Fruit fly (Drosophila melanogaster): Measurements from ENCODE around the gene CG44532.

The CG44532 gene

dm6 chrX:9141219-9141618, 20.7 kb upstream of the CG44532 start (continued):
- TF ChIP-seq Bdp1 (GFP tag; optimal IDR thresholded peaks at IDR 0.05) = peak; percentile 22
- TF ChIP-seq inv (GFP tag; IDR thresholded peaks at IDR 0.05; ENCODE audit: partially characterized antibody) = no peak
- no peak for TF ChIP-seq Max (GFP tag; optimal IDR thresholded peaks at IDR 0.05)
- no peak for TF ChIP-seq mld (GFP tag; IDR thresholded peaks at IDR 0.05; ENCODE audit: partially characterized antibody)
- TF ChIP-seq CG2875 (GFP tag; optimal IDR thresholded peaks at IDR 0.05) = no peak
- TF ChIP-seq zfh1 (GFP tag; IDR thresholded peaks at IDR 0.05) = peak; percentile 92
- peak; percentile 78 for TF ChIP-seq CG12219 (GFP tag; optimal IDR thresholded peaks at IDR 0.05)
- peak; percentile 53 for TF ChIP-seq CG12299 (tag; optimal IDR thresholded peaks at IDR 0.05)
- peak; percentile 74 for TF ChIP-seq ap (GFP tag; IDR thresholded peaks at IDR 0.05)
- no peak for TF ChIP-seq hth (optimal IDR thresholded peaks at IDR 0.05)
- no peak for TF ChIP-seq HmgD (GFP tag; optimal IDR thresholded peaks at IDR 0.05)
- TF ChIP-seq exex (tag; optimal IDR thresholded peaks at IDR 0.05) = no peak
- TF ChIP-seq pb (GFP tag; optimal IDR thresholded peaks at IDR 0.05) = peak; percentile 72
- TF ChIP-seq ham (GFP tag; IDR thresholded peaks at IDR 0.05) = peak; percentile 55; the same call in 1 of the 2 replicates
- no peak for TF ChIP-seq CG1832 (GFP tag; optimal IDR thresholded peaks at IDR 0.05)
- peak; percentile 63; the same call in 2 of the 3 replicates for TF ChIP-seq CG2889 (GFP tag; IDR thresholded peaks at IDR 0.05)
- peak; percentile 56 for TF ChIP-seq fd64A (GFP tag; optimal IDR thresholded peaks at IDR 0.05)
- peak; percentile 22 for TF ChIP-seq run (tag; optimal IDR thresholded peaks at IDR 0.05)
- TF ChIP-seq CG30020 (tag; optimal IDR thresholded peaks at IDR 0.05) = peak; percentile 45
- peak; percentile 83 for TF ChIP-seq ttk (GFP tag; IDR thresholded peaks at IDR 0.05)
- TF ChIP-seq btn (GFP tag; optimal IDR thresholded peaks at IDR 0.05) = peak; percentile 45
- peak; percentile 63 for TF ChIP-seq CG1792 (GFP tag; optimal IDR thresholded peaks at IDR 0.05)
- TF ChIP-seq Tbp (GFP tag; optimal IDR thresholded peaks at IDR 0.05) = no peak
- TF ChIP-seq cad (GFP tag; optimal IDR thresholded peaks at IDR 0.05) = no peak
- TF ChIP-seq pnt (GFP tag; optimal IDR thresholded peaks at IDR 0.05) = peak; percentile 82
- TF ChIP-seq CG34376 (GFP tag; optimal IDR thresholded peaks at IDR 0.05) = peak; percentile 35
- no peak for TF ChIP-seq gro (GFP tag; optimal IDR thresholded peaks at IDR 0.05)
- peak; percentile 72 for TF ChIP-seq phol (tag; optimal IDR thresholded peaks at IDR 0.05)

dm6 chrX:9142224-9142802, 19.6 kb upstream of the CG44532 start, which contains the start of gene CG7065:
TSS of gene CG7065 (plus strand) at chrX:9142493.
- no peak for TF ChIP-seq CG1792 (GFP tag; optimal IDR thresholded peaks at IDR 0.05)
- TF ChIP-seq ATbp (GFP tag; optimal IDR thresholded peaks at IDR 0.05) = no peak
- TF ChIP-seq CG7357 (GFP tag; IDR thresholded peaks at IDR 0.05) = peak; percentile 29; the same call in 1 of the 3 replicates
- TF ChIP-seq MBD-R2 (GFP tag; IDR thresholded peaks at IDR 0.05) = peak; percentile 65
- TF ChIP-seq nerfin-2 (GFP tag; IDR thresholded peaks at IDR 0.05; ENCODE audit: partially characterized antibody) = 0 out of 2 replicates have a peak, but pooled peaks have one; percentile 38
- no peak for TF ChIP-seq ind (GFP tag; optimal IDR thresholded peaks at IDR 0.05)
- peak; percentile 69 for TF ChIP-seq sqz (GFP tag; optimal IDR thresholded peaks at IDR 0.05)
- peak; percentile 55 for TF ChIP-seq Dp (GFP tag; optimal IDR thresholded peaks at IDR 0.05)
- TF ChIP-seq Dll (GFP tag; IDR thresholded peaks at IDR 0.05; ENCODE audit: partially characterized antibody) = peak; percentile 68
- no peak for TF ChIP-seq gt (GFP tag; IDR thresholded peaks at IDR 0.05)
- no peak for TF ChIP-seq slou (GFP tag; optimal IDR thresholded peaks at IDR 0.05)
- peak; percentile 57 for TF ChIP-seq ssp (GFP tag; IDR thresholded peaks at IDR 0.05)
- no peak for TF ChIP-seq CTCF (GFP tag; optimal IDR thresholded peaks at IDR 0.05)
- 0 out of 3 replicates have a peak, but pooled peaks have one; percentile 36 for TF ChIP-seq Doc3 (GFP tag; IDR thresholded peaks at IDR 0.05; ENCODE audit: partially characterized antibody)
- TF ChIP-seq CG10979 (tag; optimal IDR thresholded peaks at IDR 0.05) = no peak
- no peak for TF ChIP-seq cas (GFP tag; IDR thresholded peaks at IDR 0.05)
- TF ChIP-seq Med (GFP tag) = peak; percentile 20
- TF ChIP-seq CG34224 (GFP tag; IDR thresholded peaks at IDR 0.05; ENCODE audit: partially characterized antibody) = peak; percentile 35; the same call in 2 of the 3 replicates
- peak; percentile 2 for TF ChIP-seq CG17802 (tag; optimal IDR thresholded peaks at IDR 0.05)
- no peak for TF ChIP-seq zfh1 (GFP tag; IDR thresholded peaks at IDR 0.05)
- TF ChIP-seq vnd (GFP tag; IDR thresholded peaks at IDR 0.05; ENCODE audit: partially characterized antibody) = peak; percentile 67
- TF ChIP-seq chinmo (GFP tag; IDR thresholded peaks at IDR 0.05; ENCODE audit: partially characterized antibody) = peak; percentile 48; the same call in 1 of the 4 replicates
- TF ChIP-seq Opbp (GFP tag; IDR thresholded peaks at IDR 0.05; ENCODE audit: partially characterized antibody) = peak; percentile 55; the same call in 2 of the 3 replicates
- no peak for TF ChIP-seq NC2α (GFP tag; optimal IDR thresholded peaks at IDR 0.05)
- TF ChIP-seq CG1603 (tag; optimal IDR thresholded peaks at IDR 0.05) = peak; percentile 33
